Worm (Caenorhabditis elegans) whole organism, young adult: ENCODE data around the gene F53F4.4.
A peak's percentile ranks its signal among the peaks of the same experiment; 100 is the strongest.

ENCODE experiments used
- B0035.1 ChIP-seq: sonication (generic microtip); optimal IDR thresholded peaks from 2 replicates; lab custom pipeline; 2016; ENCODE audit warnings: missing genetic modification characterization, mild to moderate bottlenecking, missing compliant biosample characterization, missing genotype, missing genetic modification reagents
- C06A6.2 ChIP-seq: fragments of 200-800 bp; sonication (Bioruptor generic); conservative IDR thresholded peaks from 2 replicates; pipeline ENCODE4 v1.3.6; 2022; ENCODE audit warnings: missing genetic modification characterization, missing compliant biosample characterization
- F10E7.11 ChIP-seq: sonication (generic microtip); optimal IDR thresholded peaks from 2 replicates; lab custom pipeline; 2017; ENCODE audit warnings: mild to moderate bottlenecking, missing genetic modification characterization, moderate library complexity, missing compliant biosample characterization
- F57A8.1 ChIP-seq: fragments of 200-800 bp; sonication (Bioruptor generic); optimal IDR thresholded peaks from 2 replicates; lab custom pipeline; 2018; ENCODE audit warnings: mild to moderate bottlenecking, missing genetic modification characterization, moderate library complexity, missing compliant biosample characterization
- mel-28 ChIP-seq: sonication (generic microtip); optimal IDR thresholded peaks from 2 replicates; lab custom pipeline; 2016; ENCODE audit warnings: borderline replicate concordance, mild to moderate bottlenecking, missing genetic modification characterization, missing compliant biosample characterization
- nhr-179 ChIP-seq: sonication (generic microtip); optimal IDR thresholded peaks from 2 replicates; lab custom pipeline; 2016; ENCODE audit warnings: mild to moderate bottlenecking, missing genetic modification characterization, missing compliant biosample characterization
- pha-4 ChIP-seq: fragments of 150-350 bp; sonication (generic microtip); optimal IDR thresholded peaks from 2 replicates; lab custom pipeline; 2014; ENCODE audit warnings: missing biosample characterization, missing genetic modification reagents, missing genetic modification characterization
- rcor-1 ChIP-seq: fragments of 200-800 bp; sonication (Bioruptor generic); IDR thresholded peaks from 2 replicates; pipeline ENCODE4 v1.3.6; 2022; ENCODE audit warnings: missing genetic modification reagents, missing genetic modification characterization, missing compliant biosample characterization
- unc-130 ChIP-seq: sonication (generic microtip); optimal IDR thresholded peaks from 2 replicates; lab custom pipeline; 2016; ENCODE audit warnings: missing genetic modification reagents, missing genetic modification characterization, missing compliant biosample characterization
- unc-62 ChIP-seq: fragments of 150-350 bp; optimal IDR thresholded peaks from 2 replicates; lab custom pipeline; 2014; ENCODE audit warnings: missing biosample characterization, missing genetic modification reagents, missing genetic modification characterization
- ztf-25 ChIP-seq: fragments of 200-800 bp; sonication (Bioruptor generic); IDR thresholded peaks from 2 replicates; pipeline ENCODE4 v1.3.6; 2022; ENCODE audit warnings: missing genetic modification reagents, missing genetic modification characterization, missing compliant biosample characterization

DNA sequence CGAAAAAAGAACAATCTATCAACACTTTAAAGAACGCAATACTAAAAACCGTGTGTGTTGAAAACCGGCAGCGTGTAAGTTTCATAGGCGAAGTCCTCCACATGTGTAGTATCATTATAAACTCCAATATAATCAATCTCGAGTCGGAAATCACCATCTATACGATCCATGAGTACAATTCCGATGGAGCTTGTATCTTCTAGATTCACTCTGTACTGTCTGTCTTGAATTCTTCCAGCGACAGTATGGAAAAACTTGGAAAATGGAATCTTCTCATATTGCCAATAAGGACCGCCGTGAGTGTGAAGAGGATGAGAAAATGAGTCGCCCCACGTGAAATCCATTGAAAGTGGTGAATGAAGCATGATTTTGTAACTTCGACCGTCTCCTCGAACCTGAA lies 26.2 kb upstream of the F53F4.4 start:
- TF ChIP-seq rcor-1 (GFP tag; lab: Robert Waterston, UW), result no peak
- peak; percentile 6 for TF ChIP-seq B0035.1 (tag; lab: Kevin White, UChicago)
- TF ChIP-seq C06A6.2 (GFP tag; lab: Robert Waterston, UW), result peak; percentile 53
- TF ChIP-seq unc-62 (GFP tag; lab: Kevin White, UChicago), result no peak
- TF ChIP-seq nhr-179 (tag; lab: Kevin White, UChicago), result no peak
- no peak for TF ChIP-seq ztf-25
- TF ChIP-seq mel-28, result no peak
- TF ChIP-seq F57A8.1, result no peak
- peak; percentile 50 for TF ChIP-seq pha-4
- TF ChIP-seq F10E7.11 (tag; lab: Kevin White, UChicago), result peak; percentile 59
- no peak for TF ChIP-seq unc-130 (GFP tag; lab: Kevin White, UChicago)
